Fruit fly (Drosophila melanogaster) whole organism, pupa: ENCODE results near the gene CG5854.

ENCODE experiments used
- CG12605 ChIP-seq: fragments of 200-800 bp; sonication (Bioruptor generic); IDR thresholded peaks from 2 replicates; pipeline ENCODE4 v1.3.6; 2022; ENCODE audit warnings: missing biosample characterization, missing genetic modification characterization
- CG13204 ChIP-seq: fragments of 200-800 bp; sonication (Bioruptor generic); optimal IDR thresholded peaks from 2 replicates; lab custom pipeline; 2018; ENCODE audit warnings: missing biosample characterization, mild to moderate bottlenecking, missing genetic modification characterization, moderate library complexity
- CG14655 ChIP-seq: fragments of 200-800 bp; sonication (Bioruptor generic); optimal IDR thresholded peaks from 3 replicates; lab custom pipeline; 2017; ENCODE audit warnings: mild to moderate bottlenecking, missing biosample characterization, missing genetic modification reagents, missing genetic modification characterization
- CG15710 ChIP-seq: fragments of 200-800 bp; sonication (Bioruptor generic); optimal IDR thresholded peaks from 2 replicates; lab custom pipeline; 2018; ENCODE audit warnings: missing biosample characterization, mild to moderate bottlenecking, missing genetic modification characterization, moderate library complexity
- CG32121 ChIP-seq: fragments of 200-800 bp; sonication (Bioruptor generic); IDR thresholded peaks from 2 replicates; pipeline ENCODE4 v1.3.6; 2022; ENCODE audit warnings: missing biosample characterization, missing genetic modification characterization
- CG34367 ChIP-seq: fragments of 200-800 bp; sonication (Bioruptor generic); optimal IDR thresholded peaks from 2 replicates; lab custom pipeline; 2018; ENCODE audit warnings: missing biosample characterization, mild to moderate bottlenecking, missing genetic modification characterization
- CG4496 ChIP-seq: fragments of 200-800 bp; sonication (Bioruptor generic); IDR thresholded peaks from 3 replicates; pipeline ENCODE4 v1.3.6; 2022; ENCODE audit warnings: missing biosample characterization, missing genetic modification characterization
- CG8159 ChIP-seq: fragments of 200-800 bp; sonication (Bioruptor generic); optimal IDR thresholded peaks from 3 replicates; lab custom pipeline; 2018; ENCODE audit warnings: missing biosample characterization, mild to moderate bottlenecking, missing genetic modification characterization, moderate library complexity
- CG8301 ChIP-seq: fragments of 200-800 bp; sonication (Bioruptor generic); optimal IDR thresholded peaks from 2 replicates; lab custom pipeline; 2018; ENCODE audit warnings: missing biosample characterization, mild to moderate bottlenecking, missing genetic modification characterization
- CG9948 ChIP-seq: fragments of 200-800 bp; sonication (Bioruptor generic); optimal IDR thresholded peaks from 2 replicates; lab custom pipeline; 2018; ENCODE audit warnings: missing biosample characterization, mild to moderate bottlenecking, missing genetic modification characterization, moderate library complexity
- D1 ChIP-seq: fragments of 200-800 bp; sonication (Bioruptor generic); optimal IDR thresholded peaks from 2 replicates; lab custom pipeline; 2018; ENCODE audit warnings: missing biosample characterization, mild to moderate bottlenecking, missing genetic modification characterization, moderate library complexity
- EcR ChIP-seq: fragments of 200-800 bp; sonication (Bioruptor generic); optimal IDR thresholded peaks from 3 replicates; lab custom pipeline; 2019; ENCODE audit warnings: missing biosample characterization, missing genetic modification characterization, mild to moderate bottlenecking, moderate library complexity, missing genetic modification reagents
- Pif1A ChIP-seq: fragments of 200-800 bp; sonication (Bioruptor generic); optimal IDR thresholded peaks from 3 replicates; lab custom pipeline; 2016; ENCODE audit warnings: missing biosample characterization, missing genetic modification characterization
- Pif1B ChIP-seq: fragments of 200-800 bp; sonication (Bioruptor generic); optimal IDR thresholded peaks from 3 replicates; lab custom pipeline; 2016; ENCODE audit warnings: missing biosample characterization, missing genetic modification characterization

dm6 chr3R:23884088-23884727 is 49.5 kb upstream of the CG5854 start:
- TF ChIP-seq CG9948 (tag; lab: Kevin White, UChicago) (no peak), CG14655 (no peak), CG12605 (GFP tag; lab: Robert Waterston, UW) (no peak), D1 (tag; lab: Kevin White, UChicago) (no peak), CG4496 (no peak), Pif1A (GFP tag; lab: Kevin White, UChicago) (no peak), CG32121 (GFP tag; lab: Robert Waterston, UW) (no peak), CG15710 (tag; lab: Kevin White, UChicago) (no peak), CG13204 (GFP tag; lab: Kevin White, UChicago) (no peak), CG34367 (tag; lab: Kevin White, UChicago) (no peak), CG8301 (tag; lab: Kevin White, UChicago) (no peak), CG8159 (tag; lab: Kevin White, UChicago) (no peak), Pif1B (GFP tag; lab: Kevin White, UChicago) (no peak), EcR (GFP tag; lab: Kevin White, UChicago) (peak; percentile 67)
